Fruit fly (Drosophila melanogaster): ENCODE data around the gene CG17440.

The CG17440 gene

DNA sequence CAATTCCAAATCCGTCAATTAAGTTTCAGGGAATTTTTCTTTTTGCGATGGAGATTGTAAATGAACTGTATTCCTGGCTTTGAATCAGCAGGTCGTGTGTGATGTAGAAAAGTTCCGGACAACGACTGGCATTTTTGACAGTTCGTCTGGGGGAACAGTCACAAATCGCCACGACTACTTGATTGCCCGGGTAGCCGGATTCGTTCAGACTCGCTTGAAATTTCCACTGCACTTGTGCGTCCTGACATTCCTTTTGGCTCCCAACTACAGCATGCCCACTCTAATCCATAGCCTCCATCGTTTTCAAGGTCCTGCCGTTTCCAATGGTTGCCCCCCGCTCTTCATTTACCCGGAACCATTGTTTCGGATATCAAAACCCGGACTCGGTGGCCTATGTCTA, at the start of gene CG17440:
Gene CG17440, minus strand, starts transcription at position 101 of the 400 bp plus-strand sequence.
- TF ChIP-seq CG12236 (GFP tag; optimal IDR thresholded peaks at IDR 0.05) (no peak), ssp (GFP tag; IDR thresholded peaks at IDR 0.05) (no peak), CG9437 (GFP tag; optimal IDR thresholded peaks at IDR 0.05) (no peak), CG2202 (tag; optimal IDR thresholded peaks at IDR 0.05) (no peak), Nf-YB (GFP tag; optimal IDR thresholded peaks at IDR 0.05) (no peak), hb (GFP tag; IDR thresholded peaks at IDR 0.05; ENCODE audit: partially characterized antibody) (no peak), Pdp1 (GFP tag; optimal IDR thresholded peaks at IDR 0.05) (no peak), sug (tag; optimal IDR thresholded peaks at IDR 0.05) (no peak), CG3163 (GFP tag; optimal IDR thresholded peaks at IDR 0.05) (no peak), CG2129 (GFP tag; IDR thresholded peaks at IDR 0.05; ENCODE audit: partially characterized antibody) (no peak), bbx (GFP tag; IDR thresholded peaks at IDR 0.05; ENCODE audit: partially characterized antibody) (no peak), Dip2 (GFP tag; IDR thresholded peaks at IDR 0.05) (no peak), ase (GFP tag; IDR thresholded peaks at IDR 0.05) (no peak), CG13296 (GFP tag; optimal IDR thresholded peaks at IDR 0.05) (no peak), tin (GFP tag; optimal IDR thresholded peaks at IDR 0.05) (no peak), Gug (GFP tag; IDR thresholded peaks at IDR 0.05) (no peak), CG7271 (tag; optimal IDR thresholded peaks at IDR 0.05) (no peak), zfh1 (GFP tag; IDR thresholded peaks at IDR 0.05) (no peak), CG12744 (GFP tag; optimal IDR thresholded peaks at IDR 0.05) (no peak)

- TF ChIP-seq lmd (GFP tag; IDR thresholded peaks at IDR 0.05): 0 out of 2 replicates have a peak, but pooled peaks have one; percentile 19
- no peak for TF ChIP-seq CG15696 (tag; optimal IDR thresholded peaks at IDR 0.05)
- peak; percentile 75 for TF ChIP-seq CG15514 (GFP tag; optimal IDR thresholded peaks at IDR 0.05)
- TF ChIP-seq gcm (GFP tag; optimal IDR thresholded peaks at IDR 0.05): no peak
- TF ChIP-seq CHES-1-like (GFP tag; optimal IDR thresholded peaks at IDR 0.05): peak; percentile 80
- peak; percentile 39; the same call in 1 of the 2 replicates for TF ChIP-seq inv (GFP tag; IDR thresholded peaks at IDR 0.05; ENCODE audit: partially characterized antibody)
- no peak for TF ChIP-seq NfI (GFP tag; optimal IDR thresholded peaks at IDR 0.05)
- peak; percentile 76 for TF ChIP-seq CG13624 (GFP tag; optimal IDR thresholded peaks at IDR 0.05)
- no peak for TF ChIP-seq CG14050 (GFP tag; IDR thresholded peaks at IDR 0.05)
- TF ChIP-seq CG42726 (GFP tag; IDR thresholded peaks at IDR 0.05; ENCODE audit: partially characterized antibody): peak; percentile 72
- peak; percentile 51 for TF ChIP-seq jumu (GFP tag; optimal IDR thresholded peaks at IDR 0.05)
- TF ChIP-seq chif (GFP tag; optimal IDR thresholded peaks at IDR 0.05): no peak
- TF ChIP-seq Sin3A (optimal IDR thresholded peaks at IDR 0.05): peak; percentile 70
- peak; percentile 57; the same call in 1 of the 3 replicates for TF ChIP-seq CG7963 (GFP tag; IDR thresholded peaks at IDR 0.05; ENCODE audit: partially characterized antibody)
- TF ChIP-seq en (GFP tag; optimal IDR thresholded peaks at IDR 0.05): no peak
- TF ChIP-seq CG9609 (GFP tag; optimal IDR thresholded peaks at IDR 0.05): peak; percentile 1
- 0 out of 3 replicates have a peak, but pooled peaks have one; percentile 24 for TF ChIP-seq row (GFP tag; IDR thresholded peaks at IDR 0.05)
- peak; percentile 31; the same call in 1 of the 3 replicates for TF ChIP-seq dysf (GFP tag; IDR thresholded peaks at IDR 0.05)
- peak; percentile 23 for TF ChIP-seq CG2120 (GFP tag; optimal IDR thresholded peaks at IDR 0.05)
- TF ChIP-seq scrt (GFP tag; optimal IDR thresholded peaks at IDR 0.05): peak; percentile 77
- no peak for TF ChIP-seq Nf-YA (GFP tag; IDR thresholded peaks at IDR 0.05)
- peak; percentile 49 for TF ChIP-seq nmo (GFP tag; optimal IDR thresholded peaks at IDR 0.05)
- TF ChIP-seq org-1 (GFP tag; optimal IDR thresholded peaks at IDR 0.05): no peak
- peak; percentile 74 for TF ChIP-seq stwl (tag; optimal IDR thresholded peaks at IDR 0.05)
- TF ChIP-seq NK7.1 (GFP tag; optimal IDR thresholded peaks at IDR 0.05): no peak
- TF ChIP-seq CG10321 (GFP tag; IDR thresholded peaks at IDR 0.05): no peak
- TF ChIP-seq pita (GFP tag; optimal IDR thresholded peaks at IDR 0.05): peak; percentile 68
- no peak for TF ChIP-seq CG8089 (GFP tag; optimal IDR thresholded peaks at IDR 0.05)
- TF ChIP-seq ewg (GFP tag; optimal IDR thresholded peaks at IDR 0.05): no peak
- peak; percentile 57; the same call in 3 of the 4 replicates for TF ChIP-seq Dll (GFP tag; IDR thresholded peaks at IDR 0.05; ENCODE audit: partially characterized antibody)
- no peak for TF ChIP-seq Side (GFP tag; optimal IDR thresholded peaks at IDR 0.05)
- TF ChIP-seq BEAF-32 (GFP tag; optimal IDR thresholded peaks at IDR 0.05): peak; percentile 67
These were observed 49.4 kb upstream of the CG17440 start, which contains the start of the genes c12.1 and c12.2 for dm6 chrX:9319140-9319539. c12.1 (minus strand) TSS chrX:9319223. c12.2 (plus strand) TSS chrX:9319359.
